Worm (Caenorhabditis elegans): ENCODE measurements around the gene R08F11.1.

- TF ChIP-seq cog-1 (tag; optimal IDR thresholded peaks at IDR 0.05) (no peak), flt-1 (GFP tag; IDR thresholded peaks at IDR 0.05) (no peak)
Observed at ce11 chrV:3810035-3810434, 26.0 kb upstream of the R08F11.1 start.
